Worm (Caenorhabditis elegans) whole organism, early embryonic: ENCODE measurements around the gene oac-14.

Experiments
- B0310.2 ChIP-seq: sonication (generic microtip); optimal IDR thresholded peaks from 2 replicates; lab custom pipeline; 2016; ENCODE audit warnings: mild to moderate bottlenecking, missing genetic modification characterization, missing compliant biosample characterization
- F13C5.2 ChIP-seq: sonication (generic microtip); optimal IDR thresholded peaks from 2 replicates; lab custom pipeline; 2017; ENCODE audit warnings: mild to moderate bottlenecking, missing genetic modification characterization, inconsistent platforms, missing compliant biosample characterization
- aly-1 ChIP-seq: sonication (generic microtip); optimal IDR thresholded peaks from 2 replicates; lab custom pipeline; 2016; ENCODE audit warnings: missing genetic modification characterization, missing compliant biosample characterization
- ama-1 ChIP-seq: fragments of 150-350 bp; optimal IDR thresholded peaks from 2 replicates; lab custom pipeline; 2014
- ceh-13 ChIP-seq: fragments of 200-800 bp; sonication (Bioruptor generic); optimal IDR thresholded peaks from 2 replicates; lab custom pipeline; 2018; ENCODE audit warnings: mild to moderate bottlenecking, missing genetic modification characterization, missing compliant biosample characterization
- ceh-36 ChIP-seq: sonication (generic microtip); optimal IDR thresholded peaks from 2 replicates; lab custom pipeline; 2016; ENCODE audit warnings: missing genetic modification characterization, inconsistent platforms, missing compliant biosample characterization
- ets-7 ChIP-seq: sonication (generic microtip); optimal IDR thresholded peaks from 2 replicates; lab custom pipeline; 2016; ENCODE audit warnings: missing genotype, missing genetic modification characterization, missing compliant biosample characterization
- flt-1 ChIP-seq: fragments of 200-800 bp; sonication (Bioruptor generic); IDR thresholded peaks from 2 replicates; pipeline ENCODE4 v1.3.6; 2022; ENCODE audit warnings: missing genetic modification characterization, missing compliant biosample characterization
- hmbx-1 ChIP-seq: sonication (generic microtip); optimal IDR thresholded peaks from 2 replicates; lab custom pipeline; 2016; ENCODE audit warnings: mild to moderate bottlenecking, missing genetic modification characterization, missing compliant biosample characterization
- hmg-4 ChIP-seq: fragments of 200-800 bp; sonication (Bioruptor generic); optimal IDR thresholded peaks from 2 replicates; lab custom pipeline; 2018; ENCODE audit warnings: mild to moderate bottlenecking, missing genetic modification characterization, missing compliant biosample characterization
- hnd-1 ChIP-seq: sonication (generic microtip); optimal IDR thresholded peaks from 2 replicates; lab custom pipeline; 2016; ENCODE audit warnings: missing genetic modification characterization, missing compliant biosample characterization
- pes-1 ChIP-seq: fragments of 200-800 bp; sonication (Bioruptor generic); IDR thresholded peaks from 2 replicates; pipeline ENCODE4 v1.3.6; 2022; ENCODE audit warnings: missing genetic modification reagents, missing genetic modification characterization, missing compliant biosample characterization
- scrt-1 ChIP-seq: fragments of 200-800 bp; sonication (Bioruptor generic); IDR thresholded peaks from 2 replicates; pipeline ENCODE4 v1.3.6; 2022; ENCODE audit warnings: missing genetic modification characterization, missing compliant biosample characterization
- sea-1 ChIP-seq: fragments of 200-800 bp; sonication (Bioruptor generic); conservative IDR thresholded peaks from 2 replicates; pipeline ENCODE4 v1.3.6; 2022; ENCODE audit warnings: missing genetic modification characterization, missing compliant biosample characterization
- tbx-11 ChIP-seq: fragments of 200-800 bp; sonication (Bioruptor generic); IDR thresholded peaks from 2 replicates; pipeline ENCODE4 v1.3.6; 2022; ENCODE audit warnings: missing genetic modification characterization, missing compliant biosample characterization
- tbx-37 ChIP-seq: fragments of 200-800 bp; sonication (Bioruptor generic); conservative IDR thresholded peaks from 2 replicates; pipeline ENCODE4 v1.3.6; 2022; ENCODE audit warnings: missing genetic modification reagents, missing genetic modification characterization, missing compliant biosample characterization
- tra-4 ChIP-seq: sonication (generic microtip); optimal IDR thresholded peaks from 2 replicates; lab custom pipeline; 2017; ENCODE audit warnings: missing genetic modification characterization, missing compliant biosample characterization

oac-14 gene

DNA sequence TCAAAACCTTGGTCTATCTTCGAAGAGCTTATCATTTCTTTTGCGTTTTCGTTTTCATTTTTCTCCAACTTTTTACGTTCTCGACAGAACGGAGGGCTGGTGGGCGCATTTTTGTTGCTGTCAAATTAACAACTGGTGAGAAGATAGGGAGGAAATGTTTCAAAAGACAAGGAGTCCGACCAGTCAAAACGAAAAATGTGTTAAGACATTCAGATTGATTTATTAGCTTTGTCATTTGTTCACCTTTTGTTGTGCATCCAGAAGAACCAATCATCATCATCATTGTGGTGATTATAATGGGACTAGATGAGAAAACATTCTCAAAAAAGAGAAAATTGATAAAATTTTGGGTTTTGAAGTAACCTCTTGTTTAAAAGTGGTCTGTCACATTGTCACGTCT is 11.7 kb downstream of the oac-14 start:
- TF ChIP-seq tra-4 (tag; lab: Kevin White, UChicago) (no peak), ets-7 (tag; lab: Kevin White, UChicago) (no peak), ceh-13 (GFP tag; lab: Kevin White, UChicago) (no peak), flt-1 (no peak), ceh-36 (tag; lab: Kevin White, UChicago) (no peak), hmg-4 (no peak), B0310.2 (tag; lab: Kevin White, UChicago) (no peak), sea-1 (no peak), pes-1 (no peak), scrt-1 (no peak), aly-1 (tag; lab: Kevin White, UChicago) (no peak), tbx-11 (GFP tag; lab: Robert Waterston, UW) (no peak), tbx-37 (GFP tag; lab: Robert Waterston, UW) (no peak), hmbx-1 (no peak), ama-1 (lab: Kevin White, UChicago) (no peak), F13C5.2 (tag; lab: Kevin White, UChicago) (no peak), hnd-1 (tag; lab: Kevin White, UChicago) (no peak)

- no peak for TF ChIP-seq pes-1
- no peak for TF ChIP-seq tra-4 (tag; lab: Kevin White, UChicago)
- no peak for TF ChIP-seq scrt-1
- TF ChIP-seq hnd-1 (tag; lab: Kevin White, UChicago): no peak
- no peak for TF ChIP-seq tbx-11 (GFP tag; lab: Robert Waterston, UW)
- TF ChIP-seq ceh-13 (GFP tag; lab: Kevin White, UChicago): no peak
- TF ChIP-seq ets-7 (tag; lab: Kevin White, UChicago): no peak
- no peak for TF ChIP-seq hmg-4
- TF ChIP-seq ceh-36 (tag; lab: Kevin White, UChicago): no peak
- no peak for TF ChIP-seq F13C5.2 (tag; lab: Kevin White, UChicago)
- TF ChIP-seq tbx-37 (GFP tag; lab: Robert Waterston, UW): no peak
- TF ChIP-seq B0310.2 (tag; lab: Kevin White, UChicago): no peak
- no peak for TF ChIP-seq flt-1
- no peak for TF ChIP-seq ama-1 (lab: Kevin White, UChicago)
- TF ChIP-seq hmbx-1: no peak
- TF ChIP-seq aly-1 (tag; lab: Kevin White, UChicago): no peak
- no peak for TF ChIP-seq sea-1
Observed at ce11 chrX:10124338-10124737, 17.5 kb downstream of the oac-14 start.

DNA sequence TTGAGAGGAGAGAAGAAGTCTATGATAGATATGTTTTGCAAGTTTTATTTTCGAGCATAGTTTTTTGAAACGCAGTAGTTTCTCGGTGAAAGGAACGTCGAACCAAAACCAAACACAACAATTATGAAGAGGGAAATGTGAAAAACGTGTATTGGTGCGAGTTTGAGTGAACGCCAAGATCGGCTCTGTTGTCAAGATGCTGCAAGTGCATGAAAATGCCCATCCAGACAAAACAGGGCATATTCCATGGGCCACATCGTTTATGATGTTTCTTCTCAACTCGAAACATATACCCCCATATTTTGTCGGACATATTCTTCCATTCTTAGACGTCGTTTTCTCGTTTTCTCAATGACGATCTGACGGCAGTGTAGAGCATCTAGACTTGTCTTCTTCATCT is 18.8 kb downstream of the oac-14 start:
- TF ChIP-seq tra-4 (tag; lab: Kevin White, UChicago) (no peak), sea-1 (no peak), pes-1 (no peak), tbx-37 (GFP tag; lab: Robert Waterston, UW) (no peak), hmbx-1 (no peak), ceh-36 (tag; lab: Kevin White, UChicago) (no peak), tbx-11 (GFP tag; lab: Robert Waterston, UW) (no peak), ets-7 (tag; lab: Kevin White, UChicago) (no peak), ama-1 (lab: Kevin White, UChicago) (no peak), hnd-1 (tag; lab: Kevin White, UChicago) (no peak), ceh-13 (GFP tag; lab: Kevin White, UChicago) (no peak), hmg-4 (no peak), F13C5.2 (tag; lab: Kevin White, UChicago) (no peak), aly-1 (tag; lab: Kevin White, UChicago) (no peak), scrt-1 (no peak), flt-1 (no peak), B0310.2 (tag; lab: Kevin White, UChicago) (no peak)

DNA sequence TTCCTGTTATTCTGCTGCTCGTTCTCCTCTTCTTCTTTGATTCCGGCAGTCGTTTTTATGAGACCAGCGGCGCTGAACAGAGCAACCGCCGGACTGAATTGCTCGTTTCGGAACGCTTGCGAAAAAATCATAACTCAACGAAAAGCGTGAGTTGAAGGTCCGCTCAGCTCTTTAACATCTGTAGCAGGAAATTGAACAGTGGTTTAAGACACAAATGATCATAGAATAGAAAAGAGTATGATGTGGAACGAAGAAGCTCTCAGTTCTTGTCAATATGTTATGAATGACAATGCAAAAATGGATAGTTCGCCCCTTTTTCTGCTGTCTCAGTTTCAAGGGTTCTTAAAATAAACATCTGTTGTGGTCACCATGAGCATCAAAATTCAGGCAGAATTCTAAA is 28.1 kb downstream of the oac-14 start:
- TF ChIP-seq hmg-4: no peak
- no peak for TF ChIP-seq ama-1 (lab: Kevin White, UChicago)
- TF ChIP-seq flt-1: no peak
- TF ChIP-seq pes-1: no peak
- TF ChIP-seq ceh-36 (tag; lab: Kevin White, UChicago): no peak
- no peak for TF ChIP-seq scrt-1
- no peak for TF ChIP-seq tra-4 (tag; lab: Kevin White, UChicago)
- TF ChIP-seq ets-7 (tag; lab: Kevin White, UChicago): no peak
- TF ChIP-seq sea-1: no peak
- TF ChIP-seq tbx-37 (GFP tag; lab: Robert Waterston, UW): no peak
- TF ChIP-seq hmbx-1: no peak
- TF ChIP-seq B0310.2 (tag; lab: Kevin White, UChicago): no peak
- no peak for TF ChIP-seq ceh-13 (GFP tag; lab: Kevin White, UChicago)

- TF ChIP-seq hnd-1 (tag; lab: Kevin White, UChicago) (no peak), flt-1 (no peak), ceh-36 (tag; lab: Kevin White, UChicago) (no peak), tra-4 (tag; lab: Kevin White, UChicago) (no peak), hmg-4 (no peak), ets-7 (tag; lab: Kevin White, UChicago) (no peak), tbx-37 (GFP tag; lab: Robert Waterston, UW) (no peak), sea-1 (no peak), B0310.2 (tag; lab: Kevin White, UChicago) (no peak), tbx-11 (GFP tag; lab: Robert Waterston, UW) (no peak), ceh-13 (GFP tag; lab: Kevin White, UChicago) (no peak), aly-1 (tag; lab: Kevin White, UChicago) (no peak), ama-1 (lab: Kevin White, UChicago) (no peak), hmbx-1 (no peak), pes-1 (no peak), scrt-1 (no peak)
Observed at ce11 chrX:10095145-10095544, 46.7 kb downstream of the oac-14 start, which contains the start of gene flp-2. TSS of gene flp-2 (minus strand) at chrX:10095245.

DNA sequence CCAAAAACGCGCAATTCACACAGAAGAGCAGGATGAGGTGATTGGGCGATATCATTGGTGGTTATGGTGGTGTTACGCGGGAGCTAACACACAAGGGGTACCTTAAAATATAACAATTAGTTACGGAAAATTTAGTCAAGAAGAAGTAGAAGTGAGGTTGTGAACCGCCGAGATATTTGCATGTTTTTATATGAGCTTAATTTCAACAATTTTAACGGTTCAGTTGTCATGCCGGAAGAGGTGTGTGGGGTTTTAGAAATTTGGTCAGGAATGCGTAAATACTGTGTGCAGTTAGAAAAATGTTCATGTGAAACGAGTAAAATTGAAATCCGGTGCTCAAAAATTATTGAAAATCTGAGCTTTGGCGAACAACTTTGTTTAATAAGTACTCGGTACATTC is 48.9 kb downstream of the oac-14 start, which contains the start of gene flp-3:
Gene flp-3, minus strand, starts transcription at position 101 of the 400 bp plus-strand sequence.
- TF ChIP-seq hmg-4 (no peak), F13C5.2 (tag; lab: Kevin White, UChicago) (no peak), hmbx-1 (no peak), pes-1 (no peak), B0310.2 (tag; lab: Kevin White, UChicago) (no peak), ets-7 (tag; lab: Kevin White, UChicago) (no peak), tbx-11 (GFP tag; lab: Robert Waterston, UW) (no peak)
